Worm (Caenorhabditis elegans): Measurements from ENCODE around the gene mbk-1.

DNA sequence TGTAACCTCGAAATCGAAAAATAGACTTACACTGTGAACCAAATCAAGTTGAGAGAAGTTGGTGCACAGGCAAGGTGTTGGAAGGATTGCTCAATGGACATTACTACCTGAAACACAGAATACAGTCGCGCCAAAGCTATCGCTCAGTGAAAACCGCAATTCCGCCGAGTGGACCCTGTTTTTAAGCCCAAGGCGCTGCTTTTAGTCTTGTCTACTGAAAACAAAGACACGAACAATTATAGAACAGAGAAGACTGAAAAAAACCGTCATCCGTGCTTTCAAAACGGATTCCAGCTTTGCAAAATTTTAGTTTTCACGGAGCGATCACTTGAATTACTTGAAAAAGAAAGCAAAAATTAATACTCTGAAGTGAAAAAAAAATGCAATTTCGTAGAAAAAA lies 43.9 kb upstream of the mbk-1 start, which contains the start of gene F31F6.1:
- TF ChIP-seq unc-39 (tag; optimal IDR thresholded peaks at IDR 0.05) (no peak), ceh-82 (tag; optimal IDR thresholded peaks at IDR 0.05) (no peak), egl-43 (GFP tag; IDR thresholded peaks at IDR 0.05) (no peak), lin-39 (tag; optimal IDR thresholded peaks at IDR 0.05) (no peak), ceh-28 (tag; optimal IDR thresholded peaks at IDR 0.05) (no peak), aly-2 (tag; optimal IDR thresholded peaks at IDR 0.05) (no peak), nhr-76 (tag; optimal IDR thresholded peaks at IDR 0.05) (no peak), tag-97 (GFP tag; IDR thresholded peaks at IDR 0.05) (no peak), mdl-1 (tag; optimal IDR thresholded peaks at IDR 0.05) (no peak), lin-13 (GFP tag; optimal IDR thresholded peaks at IDR 0.05) (no peak), dpl-1 (GFP tag; optimal IDR thresholded peaks at IDR 0.05) (no peak), lim-7 (GFP tag; IDR thresholded peaks at IDR 0.05) (no peak)
